Fruit fly (Drosophila melanogaster): ENCODE data around the gene CG6592.

CG6592 gene

dm6 chr3L:6071454-6072189, 12.2 kb downstream of the CG6592 start, which contains the start of gene CG6602 (continued):
- peak; percentile 89 for TF ChIP-seq caup (GFP tag; optimal IDR thresholded peaks at IDR 0.05; ENCODE audit: severe bottlenecking)
- peak; percentile 33 for TF ChIP-seq chn (GFP tag; optimal IDR thresholded peaks at IDR 0.05)
- TF ChIP-seq phol (tag; optimal IDR thresholded peaks at IDR 0.05) = peak; percentile 82
- peak; percentile 52 for TF ChIP-seq CG12391 (tag; optimal IDR thresholded peaks at IDR 0.05)
- no peak for TF ChIP-seq vfl (GFP tag; optimal IDR thresholded peaks at IDR 0.05)
- 0 out of 3 replicates have a peak, but pooled peaks have one; percentile 20 for TF ChIP-seq CG11695 (GFP tag; IDR thresholded peaks at IDR 0.05)
- TF ChIP-seq crp (GFP tag; optimal IDR thresholded peaks at IDR 0.05) = peak in 1 of 2 experiments; percentile 13
- no peak for TF ChIP-seq nau (GFP tag; optimal IDR thresholded peaks at IDR 0.05)
- TF ChIP-seq PHDP (tag; optimal IDR thresholded peaks at IDR 0.05) = peak; percentile 60
- TF ChIP-seq CG30020 (tag; optimal IDR thresholded peaks at IDR 0.05) = no peak
- peak; percentile 80 for TF ChIP-seq sob (GFP tag; IDR thresholded peaks at IDR 0.05)
- TF ChIP-seq Bteb2 (GFP tag; optimal IDR thresholded peaks at IDR 0.05) = peak; percentile 5
- TF ChIP-seq CG17359 (tag; optimal IDR thresholded peaks at IDR 0.05) = peak; percentile 76
- TF ChIP-seq bowl (GFP tag; IDR thresholded peaks at IDR 0.05) = no peak
- TF ChIP-seq CG15269 (tag; optimal IDR thresholded peaks at IDR 0.05) = peak; percentile 38
- TF ChIP-seq CG8478 (optimal IDR thresholded peaks at IDR 0.05) = no peak
- peak; percentile 87 for TF ChIP-seq CG32532 (GFP tag; IDR thresholded peaks at IDR 0.05)
- peak; percentile 45 for TF ChIP-seq Side (GFP tag; optimal IDR thresholded peaks at IDR 0.05)
- peak; percentile 43; the same call in 1 of the 2 replicates for TF ChIP-seq MBD-R2 (GFP tag; IDR thresholded peaks at IDR 0.05)
- TF ChIP-seq CG13894 (tag; optimal IDR thresholded peaks at IDR 0.05) = peak; percentile 37
- TF ChIP-seq CG1602 (GFP tag; optimal IDR thresholded peaks at IDR 0.05) = peak; percentile 38
- peak; percentile 29; the same call in 1 of the 2 replicates for TF ChIP-seq esg (GFP tag; conservative IDR thresholded peaks at IDR 0.05)
- peak; percentile 85 for TF ChIP-seq HHEX (GFP tag; optimal IDR thresholded peaks at IDR 0.05)
- peak; percentile 10 to 51 for TF ChIP-seq chif (GFP tag; optimal IDR thresholded peaks at IDR 0.05)
- peak; percentile 83 for TF ChIP-seq slbo (GFP tag; IDR thresholded peaks at IDR 0.05)
- peak; percentile 54 for TF ChIP-seq CG9727 (GFP tag; optimal IDR thresholded peaks at IDR 0.05)
- TF ChIP-seq gfzf (GFP tag; optimal IDR thresholded peaks at IDR 0.05) = no peak
- TF ChIP-seq Fer1 (GFP tag; optimal IDR thresholded peaks at IDR 0.05) = peak; percentile 84
- TF ChIP-seq Dbx (GFP tag; IDR thresholded peaks at IDR 0.05) = peak; percentile 78
- TF ChIP-seq sisA (GFP tag; IDR thresholded peaks at IDR 0.05) = peak; percentile 56; the same call in 1 of the 2 replicates
- peak; percentile 30 for TF ChIP-seq trh (GFP tag; optimal IDR thresholded peaks at IDR 0.05)
- peak; percentile 73 for TF ChIP-seq CG10209 (GFP tag; optimal IDR thresholded peaks at IDR 0.05)
- TF ChIP-seq CG16779 (GFP tag; IDR thresholded peaks at IDR 0.05) = no peak
- peak; percentile 42; the same call in 1 of the 2 replicates for TF ChIP-seq toy (GFP tag; IDR thresholded peaks at IDR 0.05)
- TF ChIP-seq insv (GFP tag; optimal IDR thresholded peaks at IDR 0.05) = peak in 1 of 2 experiments; percentile 28
- TF ChIP-seq schlank (tag; optimal IDR thresholded peaks at IDR 0.05) = peak; percentile 49
- TF ChIP-seq grn (GFP tag; optimal IDR thresholded peaks at IDR 0.05) = peak; percentile 37
- no peak for TF ChIP-seq sima (GFP tag; optimal IDR thresholded peaks at IDR 0.05)
- TF ChIP-seq CG9817 (tag; optimal IDR thresholded peaks at IDR 0.05) = peak; percentile 80
- peak; percentile 42 for TF ChIP-seq CG11723 (GFP tag; optimal IDR thresholded peaks at IDR 0.05)
- TF ChIP-seq Rfx (GFP tag; IDR thresholded peaks at IDR 0.05) = peak; percentile 89
- peak; percentile 26 for TF ChIP-seq CG30403 (GFP tag; optimal IDR thresholded peaks at IDR 0.05)
- TF ChIP-seq CG10274 (GFP tag; optimal IDR thresholded peaks at IDR 0.05) = peak; percentile 67
- TF ChIP-seq CG12219 (GFP tag; optimal IDR thresholded peaks at IDR 0.05) = peak; percentile 25
- TF ChIP-seq CG6854 (GFP tag; optimal IDR thresholded peaks at IDR 0.05) = peak; percentile 35
- peak; percentile 45 for TF ChIP-seq HLH54F (GFP tag; optimal IDR thresholded peaks at IDR 0.05)
- TF ChIP-seq scrt (GFP tag; optimal IDR thresholded peaks at IDR 0.05) = peak; percentile 67
- peak; percentile 41 for TF ChIP-seq Lhr (GFP tag; optimal IDR thresholded peaks at IDR 0.05)
- TF ChIP-seq CG3847 (GFP tag; IDR thresholded peaks at IDR 0.05) = peak; percentile 72

All from whole organism, embryonic.